Worm (Caenorhabditis elegans): ENCODE measurements around the gene F58E6.6.

ce11 chrV:9706592-9706991 lies 46.2 kb downstream of the F58E6.6 start:
- no peak for TF ChIP-seq hlh-6 (tag; optimal IDR thresholded peaks at IDR 0.05)
- TF ChIP-seq fax-1 (tag; optimal IDR thresholded peaks at IDR 0.05) = no peak
- no peak for TF ChIP-seq ahr-1 (tag; optimal IDR thresholded peaks at IDR 0.05)
- TF ChIP-seq C38D4.7 (GFP tag; optimal IDR thresholded peaks at IDR 0.05) = no peak
- TF ChIP-seq lim-6 (tag; optimal IDR thresholded peaks at IDR 0.05) = no peak

All from whole organism, late embryonic.